Worm (Caenorhabditis elegans): ENCODE measurements around the gene C34H4.1.

- TF ChIP-seq unc-130 (GFP tag; optimal IDR thresholded peaks at IDR 0.05), result no peak
- peak; percentile 49 for TF ChIP-seq nhr-28 (tag; optimal IDR thresholded peaks at IDR 0.05)
- TF ChIP-seq lin-13 (GFP tag; optimal IDR thresholded peaks at IDR 0.05), result no peak
- TF ChIP-seq nhr-10 (tag; optimal IDR thresholded peaks at IDR 0.05), result no peak
- TF ChIP-seq nhr-25 (tag; optimal IDR thresholded peaks at IDR 0.05; ENCODE audit: borderline replicate concordance, insufficient read depth), result no peak
- no peak for TF ChIP-seq ceh-44 (GFP tag; IDR thresholded peaks at IDR 0.05)
Observed at ce11 chrIV:1555021-1555720, at the start of gene C34H4.1.
